Fruit fly (Drosophila melanogaster): Measurements from ENCODE around the gene Dyrk2.

DNA sequence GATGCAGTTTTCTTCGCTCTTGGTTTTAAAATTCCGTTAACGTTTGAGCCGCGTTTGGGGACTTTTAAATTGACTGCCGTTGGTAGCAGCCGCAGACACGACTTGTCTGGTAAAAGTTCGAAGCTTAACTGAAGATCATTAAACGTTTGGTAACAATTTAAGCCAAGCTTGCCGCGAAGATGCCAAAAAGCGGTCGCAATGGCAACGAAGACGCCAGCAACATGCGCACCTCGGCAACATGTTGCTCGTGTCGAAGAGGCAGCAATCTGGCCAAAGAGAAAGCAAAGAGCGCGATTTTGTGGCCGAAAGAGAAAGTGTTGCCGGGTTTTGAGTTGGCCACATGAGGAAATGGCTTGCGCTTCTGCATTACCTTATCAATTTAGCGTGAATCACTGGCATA is 53.4 kb downstream of the Dyrk2 start, which contains the start of gene CG43333:
- no peak for TF ChIP-seq psq (optimal IDR thresholded peaks at IDR 0.05)
- no peak for TF ChIP-seq h (optimal IDR thresholded peaks at IDR 0.05)
